Worm (Caenorhabditis elegans) whole organism, L1 larva: ENCODE measurements around the gene T02C5.1.

Source experiments
- C04F5.9 ChIP-seq: sonication (generic microtip); optimal IDR thresholded peaks from 2 replicates; lab custom pipeline; 2016; ENCODE audit warnings: missing genetic modification characterization, missing compliant biosample characterization
- C16A3.4 ChIP-seq: fragments of 150-350 bp; optimal IDR thresholded peaks from 2 replicates; lab custom pipeline; 2014; ENCODE audit warnings: missing biosample characterization, missing genetic modification characterization
- alr-1 ChIP-seq: fragments of 200-800 bp; sonication (Bioruptor generic); optimal IDR thresholded peaks from 2 replicates; lab custom pipeline; 2018; ENCODE audit warnings: borderline replicate concordance, mild to moderate bottlenecking, missing genetic modification characterization, missing compliant biosample characterization
- blmp-1 ChIP-seq: fragments of 150-350 bp; optimal IDR thresholded peaks from 2 replicates; lab custom pipeline; 2014; ENCODE audit warnings: missing biosample characterization, missing genetic modification characterization
- ceh-63 ChIP-seq: fragments of 200-800 bp; sonication (Bioruptor generic); optimal IDR thresholded peaks from 2 replicates; lab custom pipeline; 2018; ENCODE audit warnings: mild to moderate bottlenecking, missing genetic modification characterization, missing compliant biosample characterization
- ceh-82 ChIP-seq, 3 experiments: fragments of 150-350 bp in 1 of 3; sonication (generic microtip) in 2 of 3; optimal IDR thresholded peaks; 2 replicates each; lab custom pipeline; 2014 to 2017; ENCODE audit warnings: missing biosample characterization in 3 of 3, missing genetic modification characterization in 3 of 3
- ceh-88 ChIP-seq: fragments of 200-800 bp; sonication (Bioruptor generic); IDR thresholded peaks from 2 replicates; pipeline ENCODE4 v1.3.6; 2022; ENCODE audit warnings: missing genetic modification characterization, missing compliant biosample characterization
- ces-1 ChIP-seq: fragments of 150-350 bp; optimal IDR thresholded peaks from 2 replicates; lab custom pipeline; 2014; ENCODE audit warnings: missing biosample characterization, missing genetic modification reagents, missing genetic modification characterization
- efl-1 ChIP-seq, 4 experiments: fragments of 150-350 bp; optimal IDR thresholded peaks in 3 of 4; peaks in 1 of 4; 1 replicate in 1 of 4; 2 replicates in 3 of 4; lab custom pipeline; 2014; ENCODE audit warnings: missing biosample characterization in 2 of 4, missing genetic modification characterization in 2 of 4, missing genetic modification reagents in 2 of 4
- efl-3 ChIP-seq: fragments of 200-800 bp; sonication (Bioruptor generic); optimal IDR thresholded peaks from 2 replicates; lab custom pipeline; 2018; ENCODE audit warnings: mild to moderate bottlenecking, missing genetic modification characterization, missing compliant biosample characterization
- egl-13 ChIP-seq: sonication (generic microtip); optimal IDR thresholded peaks from 2 replicates; lab custom pipeline; 2016; ENCODE audit warnings: missing genotype, missing genetic modification reagents, missing genetic modification characterization, missing compliant biosample characterization
- fkh-10 ChIP-seq: sonication (generic microtip); optimal IDR thresholded peaks from 2 replicates; lab custom pipeline; 2017; ENCODE audit warnings: missing biosample characterization, missing genetic modification reagents, missing genetic modification characterization
- fkh-8 ChIP-seq: sonication (generic microtip); optimal IDR thresholded peaks from 2 replicates; lab custom pipeline; 2016; ENCODE audit warnings: mild to moderate bottlenecking, missing genetic modification characterization, missing compliant biosample characterization
- hlh-17 ChIP-seq: fragments of 200-800 bp; sonication (Bioruptor generic); optimal IDR thresholded peaks from 2 replicates; lab custom pipeline; 2018; ENCODE audit warnings: missing genetic modification characterization, mild to moderate bottlenecking, missing compliant biosample characterization, moderate library complexity, borderline replicate concordance
- hlh-4 ChIP-seq: sonication (generic microtip); optimal IDR thresholded peaks from 2 replicates; lab custom pipeline; 2016; ENCODE audit warnings: mild to moderate bottlenecking, missing genetic modification characterization, missing compliant biosample characterization
- hpl-2 ChIP-seq: fragments of 150-350 bp; optimal IDR thresholded peaks from 2 replicates; lab custom pipeline; 2014; ENCODE audit warnings: missing biosample characterization, missing genetic modification reagents, missing genetic modification characterization
- irx-1 ChIP-seq: sonication (generic microtip); optimal IDR thresholded peaks from 2 replicates; lab custom pipeline; 2016; ENCODE audit warnings: missing genetic modification characterization, missing compliant biosample characterization
- jun-1 ChIP-seq: fragments of 150-350 bp; optimal IDR thresholded peaks from 2 replicates; lab custom pipeline; 2014; ENCODE audit warnings: missing biosample characterization, missing genetic modification reagents, missing genetic modification characterization
- lin-35 ChIP-seq, 2 experiments: fragments of 150-350 bp; optimal IDR thresholded peaks; 2 replicates each; lab custom pipeline; 2014; ENCODE audit warnings: missing biosample characterization in 2 of 2, missing genetic modification characterization in 2 of 2, missing genetic modification reagents in 2 of 2
- lin-39 ChIP-seq: fragments of 150-350 bp; optimal IDR thresholded peaks from 2 replicates; lab custom pipeline; 2014; ENCODE audit warnings: missing biosample characterization, missing genetic modification reagents, missing genetic modification characterization
- lsy-2 ChIP-seq, 2 experiments: fragments of 150-350 bp; optimal IDR thresholded peaks; 2 replicates each; lab custom pipeline; 2014; ENCODE audit warnings: missing biosample characterization in 2 of 2, missing genetic modification characterization in 2 of 2
- mep-1 ChIP-seq: fragments of 150-350 bp; optimal IDR thresholded peaks from 2 replicates; lab custom pipeline; 2014; ENCODE audit warnings: missing biosample characterization, missing genetic modification characterization
- nhr-11 ChIP-seq: fragments of 150-350 bp; optimal IDR thresholded peaks from 2 replicates; lab custom pipeline; 2014; ENCODE audit warnings: missing biosample characterization, missing genetic modification characterization
- nhr-12 ChIP-seq: sonication (generic microtip); optimal IDR thresholded peaks from 2 replicates; lab custom pipeline; 2017; ENCODE audit warnings: missing biosample characterization, missing genetic modification characterization
- nhr-19 ChIP-seq: fragments of 200-800 bp; sonication (Bioruptor generic); conservative IDR thresholded peaks from 2 replicates; pipeline ENCODE4 v1.3.6; 2022; ENCODE audit warnings: missing genetic modification characterization, missing compliant biosample characterization
- nhr-20 ChIP-seq: sonication (generic microtip); optimal IDR thresholded peaks from 2 replicates; lab custom pipeline; 2016; ENCODE audit warnings: mild to moderate bottlenecking, missing genetic modification characterization, missing compliant biosample characterization
- nhr-237 ChIP-seq: fragments of 150-350 bp; optimal IDR thresholded peaks from 2 replicates; lab custom pipeline; 2014; ENCODE audit warnings: missing biosample characterization, missing genetic modification characterization
- nhr-47 ChIP-seq: sonication (generic microtip); optimal IDR thresholded peaks from 2 replicates; lab custom pipeline; 2016; ENCODE audit warnings: mild to moderate bottlenecking, missing genetic modification characterization, moderate library complexity, missing compliant biosample characterization
- nhr-71 ChIP-seq: sonication (generic microtip); optimal IDR thresholded peaks from 2 replicates; lab custom pipeline; 2016; ENCODE audit warnings: mild to moderate bottlenecking, missing genetic modification characterization, moderate library complexity, missing compliant biosample characterization
- nhr-77 ChIP-seq: fragments of 150-350 bp; optimal IDR thresholded peaks from 2 replicates; lab custom pipeline; 2014; ENCODE audit warnings: missing biosample characterization, missing genetic modification characterization
- nhr-84 ChIP-seq: sonication (generic microtip); optimal IDR thresholded peaks from 2 replicates; lab custom pipeline; 2017; ENCODE audit warnings: missing biosample characterization, missing genetic modification characterization
- nhr-85 ChIP-seq: sonication (generic microtip); peaks from one replicate; lab custom pipeline; 2016; ENCODE audit warnings: missing genetic modification characterization, inconsistent platforms, missing compliant biosample characterization
- pqm-1 ChIP-seq: sonication (generic microtip); optimal IDR thresholded peaks from 3 replicates; lab custom pipeline; 2017; ENCODE audit warnings: missing biosample characterization, missing genetic modification characterization
- skn-1 ChIP-seq: fragments of 150-350 bp; optimal IDR thresholded peaks from 2 replicates; lab custom pipeline; 2014; ENCODE audit warnings: missing biosample characterization, missing genetic modification characterization
- snpc-4 ChIP-seq: fragments of 150-350 bp; optimal IDR thresholded peaks from 2 replicates; lab custom pipeline; 2014; ENCODE audit warnings: missing biosample characterization, missing genetic modification characterization
- snu-23 ChIP-seq: sonication (generic microtip); optimal IDR thresholded peaks from 2 replicates; lab custom pipeline; 2016; ENCODE audit warnings: missing genetic modification characterization, missing compliant biosample characterization
- sox-4 ChIP-seq: sonication (generic microtip); optimal IDR thresholded peaks from 2 replicates; lab custom pipeline; 2016; ENCODE audit warnings: missing genetic modification characterization, missing compliant biosample characterization
- sptf-1 ChIP-seq: fragments of 150-350 bp; optimal IDR thresholded peaks from 2 replicates; lab custom pipeline; 2014; ENCODE audit warnings: missing biosample characterization, missing genetic modification characterization
- sup-37 ChIP-seq: fragments of 200-800 bp; sonication (Bioruptor generic); optimal IDR thresholded peaks from 2 replicates; lab custom pipeline; 2018; ENCODE audit warnings: mild to moderate bottlenecking, missing genetic modification characterization, missing compliant biosample characterization
- unc-130 ChIP-seq: fragments of 150-350 bp; optimal IDR thresholded peaks from 2 replicates; lab custom pipeline; 2017; ENCODE audit warnings: missing biosample characterization, missing genetic modification characterization, inconsistent platforms
- unc-30 ChIP-seq: sonication (generic microtip); optimal IDR thresholded peaks from 2 replicates; lab custom pipeline; 2017; ENCODE audit warnings: missing biosample characterization, missing genetic modification characterization
- unc-62 ChIP-seq: fragments of 150-350 bp; optimal IDR thresholded peaks from 2 replicates; lab custom pipeline; 2014; ENCODE audit warnings: missing biosample characterization, missing genetic modification reagents, missing genetic modification characterization
- unc-86 ChIP-seq: sonication (generic microtip); optimal IDR thresholded peaks from 2 replicates; lab custom pipeline; 2016; ENCODE audit warnings: missing genetic modification characterization, missing compliant biosample characterization
- unc-98 ChIP-seq: fragments of 200-800 bp; sonication (Bioruptor generic); IDR thresholded peaks from 2 replicates; pipeline ENCODE4 v1.3.6; 2022; ENCODE audit warnings: missing genetic modification characterization, missing compliant biosample characterization
- ztf-11 ChIP-seq, 2 experiments: sonication (generic microtip); optimal IDR thresholded peaks; 2 replicates each; lab custom pipeline; 2016 to 2017; ENCODE audit warnings: missing genetic modification characterization in 2 of 2, missing biosample characterization in 1 of 2, missing compliant biosample characterization in 1 of 2

The T02C5.1 gene

DNA sequence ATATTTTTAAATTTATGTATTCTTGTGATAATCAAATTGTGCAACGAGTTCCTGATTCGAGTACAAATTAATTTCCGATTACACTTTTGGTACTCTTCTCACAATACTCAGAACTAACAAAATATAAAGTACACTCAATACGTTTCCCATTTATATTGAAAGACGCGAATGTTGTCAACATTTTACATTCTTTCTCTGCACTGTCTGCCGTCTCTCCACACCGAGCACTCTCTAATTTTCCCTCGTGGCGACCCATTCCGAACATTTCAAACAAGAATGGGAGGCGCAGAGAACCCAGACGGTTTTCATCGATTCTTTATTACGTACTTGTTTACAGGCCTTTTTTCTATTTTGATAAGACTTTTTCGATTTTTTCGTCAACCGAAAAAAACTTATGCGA, 26.9 kb upstream of the T02C5.1 start, which contains the start of gene C09B7.2 (continued):
- TF ChIP-seq hpl-2 (GFP tag; lab: Kevin White, UChicago) (no peak), irx-1 (peak; percentile 19), nhr-84 (tag; lab: Kevin White, UChicago) (no peak), ztf-11 (tag; optimal IDR thresholded peaks at IDR 0.05; lab: Kevin White, UChicago) (no peak)
- TF ChIP-seq, all 84 proteins: peak for 34

DNA sequence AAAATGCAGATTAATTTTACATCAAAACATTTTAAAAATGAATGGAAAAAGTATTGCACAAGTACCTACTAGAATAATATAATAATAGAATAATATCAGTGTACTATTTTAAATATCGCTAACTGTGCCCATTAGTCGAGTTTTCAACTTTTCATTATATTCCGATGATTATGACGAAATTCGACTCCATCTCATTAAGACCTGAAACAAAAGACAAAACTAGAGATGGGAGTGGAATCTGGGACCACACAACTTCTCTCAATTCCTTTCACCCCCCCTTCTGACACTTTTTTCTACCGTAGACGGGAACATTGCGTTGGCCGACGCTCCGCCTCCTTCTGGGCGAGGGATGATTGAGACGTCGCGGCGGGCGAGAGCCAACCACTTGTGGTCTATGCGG, 21.5 kb upstream of the T02C5.1 start, which contains the start of gene ser-7:
Gene ser-7, plus strand, starts transcription at position 301 of the 400 bp plus-strand sequence.
- TF ChIP-seq ceh-82 (tag; optimal IDR thresholded peaks at IDR 0.05; lab: Kevin White, UChicago), result no peak
- no peak for TF ChIP-seq ceh-88
- TF ChIP-seq hlh-17, result no peak
- no peak for TF ChIP-seq jun-1 (tag; lab: Kevin White, UChicago)
- TF ChIP-seq unc-130 (tag; lab: Kevin White, UChicago), result no peak
- no peak for TF ChIP-seq skn-1 (tag; lab: Kevin White, UChicago)
- TF ChIP-seq nhr-11 (tag; lab: Kevin White, UChicago), result no peak
- no peak for TF ChIP-seq unc-30 (tag; lab: Kevin White, UChicago)
- TF ChIP-seq efl-3 (GFP tag; lab: Kevin White, UChicago), result no peak
- TF ChIP-seq sox-4 (tag; lab: Kevin White, UChicago), result no peak

DNA sequence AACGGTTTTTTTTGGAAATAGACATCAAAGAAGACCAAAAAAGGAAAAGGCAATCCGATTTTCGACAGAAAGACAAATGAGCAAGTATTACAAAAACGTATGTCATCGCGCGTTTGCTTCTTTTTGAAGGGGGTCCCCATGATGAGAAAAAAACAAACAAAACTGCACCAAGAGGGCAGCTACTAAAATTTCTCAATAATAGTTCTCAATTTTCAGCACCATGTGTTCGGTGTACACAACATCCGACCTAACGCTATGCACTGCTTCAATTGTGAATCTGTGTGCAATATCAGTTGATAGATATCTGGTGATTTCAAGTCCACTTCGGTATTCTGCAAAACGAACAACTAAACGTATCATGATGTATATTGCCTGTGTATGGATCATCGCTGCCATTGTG, 20.2 kb upstream of the T02C5.1 start:
- no peak for TF ChIP-seq nhr-19 (GFP tag; lab: Robert Waterston, UW)
- no peak for TF ChIP-seq sup-37
- TF ChIP-seq lsy-2 (tag; optimal IDR thresholded peaks at IDR 0.05; lab: Kevin White, UChicago), result no peak
- TF ChIP-seq ceh-82 (tag; optimal IDR thresholded peaks at IDR 0.05; lab: Kevin White, UChicago), result no peak
- no peak for TF ChIP-seq fkh-8
- no peak for TF ChIP-seq irx-1
- no peak for TF ChIP-seq unc-98 (GFP tag; lab: Robert Waterston, UW)
- TF ChIP-seq C04F5.9 (tag; lab: Kevin White, UChicago), result no peak
- no peak for TF ChIP-seq nhr-85 (tag; lab: Kevin White, UChicago)
- TF ChIP-seq nhr-71, result no peak
- no peak for TF ChIP-seq ces-1 (GFP tag; lab: Kevin White, UChicago)
- no peak for TF ChIP-seq unc-86
- TF ChIP-seq nhr-237 (tag; lab: Kevin White, UChicago), result no peak
- TF ChIP-seq, all 84 proteins: peak for 0

DNA sequence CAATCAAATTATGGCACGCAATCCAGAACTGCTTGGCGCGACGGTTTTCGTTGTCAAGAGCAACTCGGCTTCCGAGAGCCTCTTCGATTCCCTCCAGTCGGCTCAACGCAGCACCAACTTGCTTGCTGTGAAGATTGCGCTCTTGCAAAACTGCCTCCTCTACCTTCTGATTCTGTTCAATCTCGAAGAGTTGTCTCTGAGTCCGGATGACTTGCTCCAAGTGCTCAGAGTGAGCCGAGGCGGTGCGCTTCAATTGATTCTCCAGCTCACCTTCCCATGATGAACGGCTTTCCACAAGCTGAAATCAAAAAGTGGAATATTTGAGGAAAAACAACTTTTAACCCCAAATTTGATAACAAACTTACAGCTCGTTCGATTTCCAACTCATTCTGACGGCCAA, 10.3 kb upstream of the T02C5.1 start:
- TF ChIP-seq mep-1 (tag; lab: Kevin White, UChicago) (no peak), efl-1 (optimal IDR thresholded peaks at IDR 0.05; lab: Kevin White, UChicago) (no peak), efl-1 (GFP tag; optimal IDR thresholded peaks at IDR 0.05 in 1 of 2; lab: Kevin White, UChicago) (peak in 1 of 2 experiments; percentile 64)

DNA sequence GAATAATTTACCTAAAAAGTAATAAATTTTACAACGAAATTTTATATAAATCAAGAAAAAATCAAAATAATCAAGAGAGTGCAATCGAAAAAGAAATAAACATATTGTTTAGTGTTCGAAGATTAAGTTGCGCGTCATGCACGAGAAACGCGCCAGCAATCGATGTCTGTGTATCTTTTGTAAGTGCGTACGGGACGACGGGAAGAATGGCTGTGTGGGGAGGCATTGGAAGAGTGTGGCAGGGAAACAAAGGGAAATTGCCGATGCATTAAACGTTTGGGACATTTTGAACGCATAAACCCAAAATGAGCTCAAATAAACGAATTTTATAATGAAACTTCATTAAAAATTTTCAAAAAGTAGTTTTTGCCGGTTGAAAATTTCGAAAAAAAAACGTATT, 7.5 kb upstream of the T02C5.1 start, which contains the start of gene immt-1:
Gene immt-1, minus strand, starts transcription at position 11 of the 400 bp plus-strand sequence.
- TF ChIP-seq nhr-77 (tag; lab: Kevin White, UChicago) (peak; percentile 67), efl-1 (optimal IDR thresholded peaks at IDR 0.05; lab: Kevin White, UChicago) (peak; percentile 55 to 64), efl-1 (GFP tag; optimal IDR thresholded peaks at IDR 0.05 in 1 of 2; lab: Kevin White, UChicago) (peak; percentile 44 to 92), hlh-4 (tag; lab: Kevin White, UChicago) (no peak), sox-4 (tag; lab: Kevin White, UChicago) (no peak), hlh-17 (no peak), egl-13 (tag; lab: Kevin White, UChicago) (peak; percentile 19), hpl-2 (GFP tag; lab: Kevin White, UChicago) (no peak), alr-1 (tag; lab: Kevin White, UChicago) (no peak), nhr-12 (no peak), C16A3.4 (tag; lab: Kevin White, UChicago) (peak; percentile 90), mep-1 (tag; lab: Kevin White, UChicago) (peak; percentile 89), fkh-10 (no peak), snu-23 (GFP tag; lab: Kevin White, UChicago) (peak; percentile 88), nhr-20 (tag; lab: Kevin White, UChicago) (peak; percentile 80), nhr-85 (tag; lab: Kevin White, UChicago) (peak; percentile 65), blmp-1 (tag; lab: Kevin White, UChicago) (no peak), nhr-11 (tag; lab: Kevin White, UChicago) (no peak), sptf-1 (tag; lab: Kevin White, UChicago) (no peak), lin-35 (GFP tag; optimal IDR thresholded peaks at IDR 0.05; lab: Kevin White, UChicago) (peak; percentile 68 to 83), snpc-4 (tag; lab: Kevin White, UChicago) (peak; percentile 70), lin-39 (tag; lab: Kevin White, UChicago) (no peak), unc-62 (GFP tag; lab: Kevin White, UChicago) (no peak), nhr-47 (tag; lab: Kevin White, UChicago) (peak; percentile 73), pqm-1 (no peak), ceh-63 (no peak)
